Fruit fly (Drosophila melanogaster): Measurements from ENCODE around the gene CG42376.

dm6 chrX:254690-255089 lies at the start of gene CG42376:
- TF ChIP-seq pan (optimal IDR thresholded peaks at IDR 0.05) (no peak), CG8478 (optimal IDR thresholded peaks at IDR 0.05) (no peak), usp (GFP tag; optimal IDR thresholded peaks at IDR 0.05) (no peak), Dll (optimal IDR thresholded peaks at IDR 0.05) (no peak)

All from whole organism.